Fruit fly (Drosophila melanogaster) whole organism, embryonic: ENCODE measurements around the gene CG42809.

Source experiments
- CG10543 ChIP-seq: fragments of 200-800 bp; sonication (Bioruptor generic); optimal IDR thresholded peaks from 3 replicates; lab custom pipeline; 2017; ENCODE audit warnings: missing biosample characterization, mild to moderate bottlenecking, missing genetic modification characterization, moderate library complexity
- CG11093 ChIP-seq: fragments of 200-800 bp; sonication (Bioruptor generic); IDR thresholded peaks from 3 replicates; pipeline ENCODE4 v1.3.6; 2022; ENCODE audit warnings: missing biosample characterization, missing genetic modification characterization
- CG12155 ChIP-seq: fragments of 200-800 bp; sonication (Bioruptor generic); optimal IDR thresholded peaks from 3 replicates; lab custom pipeline; 2016; ENCODE audit warnings: missing biosample characterization, missing genetic modification characterization
- CG12769 ChIP-seq: fragments of 200-800 bp; sonication (Bioruptor generic); optimal IDR thresholded peaks from 2 replicates; lab custom pipeline; 2019; ENCODE audit warnings: missing biosample characterization, mild to moderate bottlenecking, missing genetic modification characterization, moderate library complexity
- CG13894 ChIP-seq: fragments of 200-800 bp; sonication (Bioruptor generic); optimal IDR thresholded peaks from 3 replicates; lab custom pipeline; 2018; ENCODE audit warnings: missing biosample characterization, mild to moderate bottlenecking, missing genetic modification characterization, moderate library complexity
- CG14710 ChIP-seq: fragments of 200-800 bp; sonication (Bioruptor generic); optimal IDR thresholded peaks from 3 replicates; lab custom pipeline; 2019; ENCODE audit warnings: missing biosample characterization, mild to moderate bottlenecking, missing genetic modification characterization, moderate library complexity
- CG14860 ChIP-seq: fragments of 200-800 bp; sonication (Bioruptor generic); IDR thresholded peaks from 3 replicates; pipeline ENCODE4 v1.3.6; 2022; ENCODE audit warnings: missing biosample characterization, missing genetic modification characterization; ENCODE audit not compliant: partially characterized antibody
- CG18262 ChIP-seq: fragments of 200-800 bp; optimal IDR thresholded peaks from 3 replicates; lab custom pipeline; 2019; ENCODE audit warnings: missing biosample characterization, mild to moderate bottlenecking, missing genetic modification characterization, moderate library complexity
- CG18764 ChIP-seq: fragments of 200-800 bp; sonication (Bioruptor generic); optimal IDR thresholded peaks from 3 replicates; lab custom pipeline; 2016; ENCODE audit warnings: missing biosample characterization, missing genetic modification characterization
- CG3838 ChIP-seq: fragments of 200-800 bp; sonication (Bioruptor generic); optimal IDR thresholded peaks from 3 replicates; lab custom pipeline; 2016; ENCODE audit warnings: missing biosample characterization, missing genetic modification characterization
- CG4282 ChIP-seq: fragments of 200-800 bp; sonication (Bioruptor generic); optimal IDR thresholded peaks from 2 replicates; lab custom pipeline; 2016; ENCODE audit warnings: missing biosample characterization, missing genetic modification characterization
- CG5245 ChIP-seq: fragments of 200-800 bp; sonication (Bioruptor generic); optimal IDR thresholded peaks from 3 replicates; lab custom pipeline; 2016; ENCODE audit warnings: missing biosample characterization, missing genetic modification characterization
- CG6254 ChIP-seq: fragments of 200-800 bp; sonication (Bioruptor generic); optimal IDR thresholded peaks from 3 replicates; lab custom pipeline; 2017; ENCODE audit warnings: mild to moderate bottlenecking, missing biosample characterization, missing genetic modification reagents, missing genetic modification characterization
- CG6765 ChIP-seq: fragments of 200-800 bp; sonication (Bioruptor generic); optimal IDR thresholded peaks from 3 replicates; lab custom pipeline; 2017; ENCODE audit warnings: missing biosample characterization, mild to moderate bottlenecking, missing genetic modification characterization
- CG7357 ChIP-seq: fragments of 200-800 bp; sonication (Bioruptor generic); IDR thresholded peaks from 3 replicates; pipeline ENCODE4 v1.3.6; 2022; ENCODE audit warnings: missing biosample characterization, missing genetic modification characterization
- CG7372 ChIP-seq: fragments of 200-800 bp; sonication (Bioruptor generic); IDR thresholded peaks from 2 replicates; pipeline ENCODE4 v1.3.6; 2022; ENCODE audit warnings: missing biosample characterization, missing genetic modification characterization
- CG7745 ChIP-seq: fragments of 200-800 bp; sonication (Bioruptor generic); optimal IDR thresholded peaks from 2 replicates; lab custom pipeline; 2018; ENCODE audit warnings: missing biosample characterization, mild to moderate bottlenecking, missing genetic modification characterization, moderate library complexity
- CG8089 ChIP-seq: fragments of 200-800 bp; sonication (Bioruptor generic); optimal IDR thresholded peaks from 3 replicates; lab custom pipeline; 2016; ENCODE audit warnings: missing biosample characterization, missing genetic modification characterization
- CG9609 ChIP-seq: fragments of 200-800 bp; sonication (Bioruptor generic); optimal IDR thresholded peaks from 3 replicates; lab custom pipeline; 2016; ENCODE audit warnings: missing biosample characterization, missing genetic modification characterization
- Chrac-16 ChIP-seq: fragments of 200-800 bp; sonication (Bioruptor generic); optimal IDR thresholded peaks from 3 replicates; lab custom pipeline; 2016; ENCODE audit warnings: missing biosample characterization, missing genetic modification characterization
- Deaf1 ChIP-seq: fragments of 200-800 bp; optimal IDR thresholded peaks from 3 replicates; lab custom pipeline; 2019; ENCODE audit warnings: missing biosample characterization, mild to moderate bottlenecking, missing genetic modification characterization, moderate library complexity
- Ets97D ChIP-seq: fragments of 200-800 bp; sonication (Bioruptor generic); optimal IDR thresholded peaks from 3 replicates; lab custom pipeline; 2016; ENCODE audit warnings: missing biosample characterization, missing genetic modification characterization
- Fer1 ChIP-seq: fragments of 200-800 bp; sonication (Bioruptor generic); optimal IDR thresholded peaks from 2 replicates; lab custom pipeline; 2017; ENCODE audit warnings: missing biosample characterization, mild to moderate bottlenecking, missing genetic modification characterization
- Med ChIP-seq: fragments of 200-800 bp; sonication (Bioruptor generic); peaks from one replicate; lab custom pipeline; 2016; ENCODE audit warnings: missing biosample characterization, missing genetic modification characterization, mild to moderate bottlenecking, inconsistent platforms, moderate library complexity
- Meics ChIP-seq: fragments of 200-800 bp; sonication (Bioruptor generic); optimal IDR thresholded peaks from 2 replicates; lab custom pipeline; 2017; ENCODE audit warnings: missing biosample characterization, mild to moderate bottlenecking, missing genetic modification characterization
- abd-A ChIP-seq: fragments of 200-800 bp; sonication (Bioruptor generic); optimal IDR thresholded peaks from 3 replicates; lab custom pipeline; 2019; ENCODE audit warnings: missing biosample characterization, mild to moderate bottlenecking, missing genetic modification characterization, moderate library complexity
- cg ChIP-seq: fragments of 200-800 bp; sonication (Bioruptor generic); optimal IDR thresholded peaks from 3 replicates; lab custom pipeline; 2019; ENCODE audit warnings: missing biosample characterization, mild to moderate bottlenecking, missing genetic modification characterization, moderate library complexity
- danr ChIP-seq: fragments of 200-800 bp; sonication (Bioruptor generic); IDR thresholded peaks from 2 replicates; pipeline ENCODE4 v1.3.6; 2022; ENCODE audit warnings: missing biosample characterization, missing genetic modification characterization
- emc ChIP-seq: fragments of 200-800 bp; sonication (Bioruptor generic); optimal IDR thresholded peaks from 2 replicates; lab custom pipeline; 2016; ENCODE audit warnings: missing biosample characterization, missing genetic modification characterization
- exex ChIP-seq: fragments of 200-800 bp; sonication (Bioruptor generic); optimal IDR thresholded peaks from 4 replicates; lab custom pipeline; 2018; ENCODE audit warnings: missing biosample characterization, mild to moderate bottlenecking, missing genetic modification characterization, moderate library complexity
- fd64A ChIP-seq: fragments of 200-800 bp; sonication (Bioruptor generic); optimal IDR thresholded peaks from 3 replicates; lab custom pipeline; 2018; ENCODE audit warnings: missing biosample characterization, mild to moderate bottlenecking, missing genetic modification characterization
- gsb ChIP-seq: fragments of 200-800 bp; sonication (Bioruptor generic); IDR thresholded peaks from 2 replicates; pipeline ENCODE4 v1.3.6; 2022; ENCODE audit warnings: missing biosample characterization, missing genetic modification characterization
- hbn ChIP-seq: fragments of 200-800 bp; sonication (Bioruptor generic); IDR thresholded peaks from 2 replicates; pipeline ENCODE4 v1.3.6; 2022; ENCODE audit warnings: missing biosample characterization, missing genetic modification characterization; ENCODE audit not compliant: partially characterized antibody
- ind ChIP-seq: fragments of 200-800 bp; sonication (Bioruptor generic); optimal IDR thresholded peaks from 3 replicates; lab custom pipeline; 2016; ENCODE audit warnings: missing biosample characterization, missing genetic modification characterization
- mirr ChIP-seq: fragments of 200-800 bp; sonication (Bioruptor generic); optimal IDR thresholded peaks from 3 replicates; lab custom pipeline; 2018; ENCODE audit warnings: missing biosample characterization, mild to moderate bottlenecking, missing genetic modification characterization
- nau ChIP-seq: fragments of 200-800 bp; sonication (Bioruptor generic); optimal IDR thresholded peaks from 3 replicates; lab custom pipeline; 2017; ENCODE audit warnings: missing biosample characterization, mild to moderate bottlenecking, missing genetic modification characterization, missing genetic modification reagents
- org-1 ChIP-seq: fragments of 200-800 bp; sonication (Bioruptor generic); optimal IDR thresholded peaks from 2 replicates; lab custom pipeline; 2017; ENCODE audit warnings: missing biosample characterization, missing genetic modification characterization
- otp ChIP-seq: fragments of 200-800 bp; sonication (Bioruptor generic); IDR thresholded peaks from 3 replicates; pipeline ENCODE4, ENCODE4 v1.3.6; 2022; ENCODE audit warnings: missing biosample characterization, missing genetic modification characterization
- row ChIP-seq: fragments of 200-800 bp; sonication (Bioruptor generic); IDR thresholded peaks from 3 replicates; pipeline ENCODE4 v1.3.6; 2022; ENCODE audit warnings: missing biosample characterization, missing genetic modification characterization
- schlank ChIP-seq: fragments of 200-800 bp; sonication (Bioruptor generic); optimal IDR thresholded peaks from 2 replicates; lab custom pipeline; 2018; ENCODE audit warnings: missing biosample characterization, mild to moderate bottlenecking, missing genetic modification characterization
- tio ChIP-seq: fragments of 200-800 bp; sonication (Bioruptor generic); optimal IDR thresholded peaks from 2 replicates; lab custom pipeline; 2017; ENCODE audit warnings: missing biosample characterization, missing genetic modification characterization, inconsistent platforms
- trh ChIP-seq: fragments of 200-800 bp; sonication (Bioruptor generic); optimal IDR thresholded peaks from 2 replicates; lab custom pipeline; 2016; ENCODE audit warnings: missing biosample characterization, missing genetic modification characterization
- wor ChIP-seq: fragments of 200-800 bp; sonication (Bioruptor generic); IDR thresholded peaks from 2 replicates; pipeline ENCODE4 v1.3.6; 2022; ENCODE audit warnings: missing biosample characterization, missing genetic modification characterization
- zen ChIP-seq: fragments of 200-800 bp; sonication (Bioruptor generic); optimal IDR thresholded peaks from 3 replicates; lab custom pipeline; 2018; ENCODE audit warnings: missing biosample characterization, mild to moderate bottlenecking, missing genetic modification characterization, moderate library complexity
- zfh1 ChIP-seq: fragments of 200-800 bp; sonication (Bioruptor generic); IDR thresholded peaks from 3 replicates; pipeline ENCODE4 v1.3.6; 2022; ENCODE audit warnings: missing biosample characterization, missing genetic modification characterization

CG42809 gene

dm6 chr2L:13457037-13457547 is at the start of gene CG42809:
CG42809 (plus strand) TSS chr2L:13457497.
- TF ChIP-seq CG6254 (GFP tag; lab: Kevin White, UChicago) (no peak), Med (GFP tag; lab: Kevin White, UChicago) (peak; percentile 63), mirr (GFP tag; lab: Kevin White, UChicago) (peak; percentile 41), cg (GFP tag; lab: Kevin White, UChicago) (peak; percentile 38), CG13894 (tag; lab: Kevin White, UChicago) (peak; percentile 32), tio (GFP tag; lab: Kevin White, UChicago) (no peak), abd-A (tag; lab: Kevin White, UChicago) (peak; percentile 92), Ets97D (peak; percentile 39), org-1 (no peak), CG10543 (GFP tag; lab: Kevin White, UChicago) (peak; percentile 45), Deaf1 (tag; lab: Kevin White, UChicago) (peak; percentile 43)
- TF ChIP-seq, all 482 proteins: peak for 8

- TF ChIP-seq CG14860 (GFP tag; lab: Robert Waterston, UW), result 0 out of 3 replicates have a peak, but pooled peaks have one; percentile 12
- TF ChIP-seq wor, result no peak
Measured at dm6 chr2L:13411566-13411965, 45.7 kb upstream of the CG42809 start, which contains the start of gene Vm34Ca. Vm34Ca (minus strand) TSS chr2L:13411631.

dm6 chr2L:13412219-13412618 is 45.1 kb upstream of the CG42809 start, which contains the start of gene Flad2:
Flad2 (plus strand) TSS chr2L:13412519.
- TF ChIP-seq CG7357 (GFP tag; lab: Robert Waterston, UW), result no peak
- TF ChIP-seq CG18262 (tag; lab: Kevin White, UChicago), result no peak
- no peak for TF ChIP-seq gsb (GFP tag; lab: Robert Waterston, UW)
- no peak for TF ChIP-seq CG9609 (GFP tag; lab: Kevin White, UChicago)
- TF ChIP-seq emc (GFP tag; lab: Kevin White, UChicago), result no peak
- no peak for TF ChIP-seq ind
- no peak for TF ChIP-seq CG4282 (GFP tag; lab: Kevin White, UChicago)
- TF ChIP-seq zfh1, result no peak
- TF ChIP-seq CG5245 (GFP tag; lab: Kevin White, UChicago), result no peak
- no peak for TF ChIP-seq Meics (GFP tag; lab: Kevin White, UChicago)
- no peak for TF ChIP-seq CG8089
- TF ChIP-seq row, result no peak
- no peak for TF ChIP-seq zen (tag; lab: Kevin White, UChicago)
- no peak for TF ChIP-seq CG14710 (tag; lab: Kevin White, UChicago)
- TF ChIP-seq Chrac-16, result no peak
- TF ChIP-seq schlank (tag; lab: Kevin White, UChicago), result no peak
- no peak for TF ChIP-seq trh (GFP tag; lab: Kevin White, UChicago)

- TF ChIP-seq CG7372 (GFP tag; lab: Robert Waterston, UW), result no peak
- no peak for TF ChIP-seq CG18764 (GFP tag; lab: Kevin White, UChicago)
- no peak for TF ChIP-seq CG11093 (GFP tag; lab: Robert Waterston, UW)
- TF ChIP-seq danr, result no peak
- peak; percentile 65 for TF ChIP-seq nau
- TF ChIP-seq CG12155 (GFP tag; lab: Kevin White, UChicago), result no peak
- TF ChIP-seq fd64A (GFP tag; lab: Kevin White, UChicago), result peak; percentile 17
- no peak for TF ChIP-seq CG3838 (GFP tag; lab: Kevin White, UChicago)
- no peak for TF ChIP-seq hbn (GFP tag; lab: Robert Waterston, UW)
- no peak for TF ChIP-seq otp (GFP tag; lab: Robert Waterston, UW)
- no peak for TF ChIP-seq CG7745
- TF ChIP-seq Fer1 (GFP tag; lab: Kevin White, UChicago), result peak; percentile 92
- TF ChIP-seq CG12769 (tag; lab: Kevin White, UChicago), result no peak
- TF ChIP-seq CG6765 (GFP tag; lab: Kevin White, UChicago), result peak; percentile 90
- TF ChIP-seq exex (tag; lab: Kevin White, UChicago), result peak; percentile 48
Measured at dm6 chr2L:13414525-13415481, 42.5 kb upstream of the CG42809 start, which contains the start of the genes CG16956, CG42784 and CG43850. CG16956 (minus strand) TSS chr2L:13414575. CG42784 (plus strand) TSS chr2L:13415431. CG43850 (plus strand) TSS chr2L:13415431.
